Worm (Caenorhabditis elegans) whole organism, L3 larva: ENCODE measurements around the gene nhr-177.

Source experiments
- aly-2 ChIP-seq: fragments of 150-350 bp; optimal IDR thresholded peaks from 2 replicates; lab custom pipeline; 2014; ENCODE audit warnings: missing biosample characterization, missing genetic modification characterization
- fkh-10 ChIP-seq: sonication (generic microtip); optimal IDR thresholded peaks from 2 replicates; lab custom pipeline; 2017; ENCODE audit warnings: missing biosample characterization, missing genetic modification reagents, missing genetic modification characterization
- lin-15B ChIP-seq: fragments of 150-350 bp; optimal IDR thresholded peaks from 2 replicates; lab custom pipeline; 2014; ENCODE audit warnings: missing biosample characterization, missing genetic modification characterization
- mdl-1 ChIP-seq: fragments of 150-350 bp; optimal IDR thresholded peaks from 2 replicates; lab custom pipeline; 2014; ENCODE audit warnings: missing biosample characterization, missing genetic modification characterization
- nhr-11 ChIP-seq: fragments of 150-350 bp; optimal IDR thresholded peaks from 2 replicates; lab custom pipeline; 2014; ENCODE audit warnings: missing biosample characterization, missing genetic modification characterization
- nhr-12 ChIP-seq: fragments of 150-350 bp; optimal IDR thresholded peaks from 2 replicates; lab custom pipeline; 2014; ENCODE audit warnings: missing biosample characterization, missing genetic modification characterization
- nhr-25 ChIP-seq: sonication (generic microtip); optimal IDR thresholded peaks from 2 replicates; lab custom pipeline; 2017; ENCODE audit warnings: missing biosample characterization, missing genetic modification characterization
- skn-1 ChIP-seq: fragments of 150-350 bp; optimal IDR thresholded peaks from 2 replicates; lab custom pipeline; 2014; ENCODE audit warnings: missing biosample characterization, missing genetic modification characterization
- unc-62 ChIP-seq: fragments of 150-350 bp; sonication (generic microtip); optimal IDR thresholded peaks from 4 replicates; lab custom pipeline; 2014; ENCODE audit warnings: missing biosample characterization, missing genetic modification reagents, missing genetic modification characterization
- zag-1 ChIP-seq: fragments of 150-350 bp; optimal IDR thresholded peaks from 2 replicates; lab custom pipeline; 2014; ENCODE audit warnings: missing biosample characterization, missing genetic modification characterization

- TF ChIP-seq unc-62: no peak
- no peak for TF ChIP-seq zag-1 (tag; lab: Kevin White, UChicago)
- TF ChIP-seq aly-2 (tag; lab: Kevin White, UChicago): no peak
- TF ChIP-seq lin-15B (tag; lab: Kevin White, UChicago): no peak
- no peak for TF ChIP-seq nhr-12
- no peak for TF ChIP-seq skn-1 (tag; lab: Kevin White, UChicago)
- TF ChIP-seq nhr-25: no peak
- peak; percentile 1 for TF ChIP-seq nhr-11 (tag; lab: Kevin White, UChicago)
- TF ChIP-seq fkh-10: no peak
- no peak for TF ChIP-seq mdl-1 (tag; lab: Kevin White, UChicago)
These were observed 52.2 kb downstream of the nhr-177 start, which contains the start of gene irld-40 for ce11 chrV:1662270-1662669.
